Worm (Caenorhabditis elegans) whole organism, young adult: ENCODE data around the gene cdh-5.
A peak's percentile ranks its signal among the peaks of the same experiment; 100 is the strongest.

Source experiments
- B0336.3 ChIP-seq: fragments of 200-800 bp; sonication (Bioruptor generic); IDR thresholded peaks from 2 replicates; pipeline ENCODE4 v1.3.6; 2022; ENCODE audit warnings: missing genetic modification characterization, missing compliant biosample characterization
- C06A6.2 ChIP-seq: fragments of 200-800 bp; sonication (Bioruptor generic); conservative IDR thresholded peaks from 2 replicates; pipeline ENCODE4 v1.3.6; 2022; ENCODE audit warnings: missing genetic modification characterization, missing compliant biosample characterization
- F22D6.2 ChIP-seq: sonication (generic microtip); optimal IDR thresholded peaks from 2 replicates; lab custom pipeline; 2016; ENCODE audit warnings: mild to moderate bottlenecking, missing genetic modification characterization, missing compliant biosample characterization
- F23B12.7 ChIP-seq: sonication (generic microtip); optimal IDR thresholded peaks from 2 replicates; lab custom pipeline; 2017; ENCODE audit warnings: missing genetic modification characterization, mild to moderate bottlenecking, missing compliant biosample characterization, antibody characterized with exemption, moderate library complexity; ENCODE audit not compliant: insufficient read depth
- F33H1.4 ChIP-seq: fragments of 200-800 bp; sonication (Bioruptor generic); IDR thresholded peaks from 2 replicates; pipeline ENCODE4 v1.3.6; 2022; ENCODE audit warnings: missing genetic modification reagents, missing genetic modification characterization, missing compliant biosample characterization
- F49E8.2 ChIP-seq: sonication (generic microtip); optimal IDR thresholded peaks from 3 replicates; lab custom pipeline; 2017; ENCODE audit warnings: missing genetic modification characterization, mild to moderate bottlenecking, missing compliant biosample characterization, antibody characterized with exemption, moderate library complexity; ENCODE audit not compliant: insufficient read depth
- Y53G8AR.9 ChIP-seq: fragments of 200-800 bp; sonication (Bioruptor generic); conservative IDR thresholded peaks from 2 replicates; pipeline ENCODE4 v1.3.6; 2022; ENCODE audit warnings: missing genetic modification reagents, missing genetic modification characterization, missing compliant biosample characterization
- Y67H2A.10 ChIP-seq: fragments of 200-800 bp; sonication (Bioruptor generic); conservative IDR thresholded peaks from 2 replicates; pipeline ENCODE4 v1.3.6; 2022; ENCODE audit warnings: missing genetic modification reagents, missing genetic modification characterization, missing compliant biosample characterization
- Y79H2A.3 ChIP-seq: fragments of 200-800 bp; sonication (Bioruptor generic); conservative IDR thresholded peaks from 2 replicates; pipeline ENCODE4 v1.3.6; 2022; ENCODE audit warnings: missing genetic modification reagents, missing genetic modification characterization, missing compliant biosample characterization
- aptf-2 ChIP-seq: fragments of 200-800 bp; sonication (Bioruptor generic); conservative IDR thresholded peaks from 2 replicates; pipeline ENCODE4 v1.3.6; 2022; ENCODE audit warnings: missing genetic modification reagents, missing genetic modification characterization, missing compliant biosample characterization
- atf-7 ChIP-seq: sonication (generic microtip); optimal IDR thresholded peaks from 2 replicates; lab custom pipeline; 2017; ENCODE audit warnings: mild to moderate bottlenecking, missing genetic modification characterization, missing compliant biosample characterization
- attf-3 ChIP-seq: fragments of 200-800 bp; sonication (Bioruptor generic); conservative IDR thresholded peaks from 2 replicates; pipeline ENCODE4 v1.3.6; 2022; ENCODE audit warnings: missing genetic modification reagents, missing genetic modification characterization, missing compliant biosample characterization
- attf-5 ChIP-seq: fragments of 200-800 bp; sonication (Bioruptor generic); optimal IDR thresholded peaks from 2 replicates; lab custom pipeline; 2018; ENCODE audit warnings: mild to moderate bottlenecking, missing genetic modification characterization, missing compliant biosample characterization
- bed-1 ChIP-seq: fragments of 200-800 bp; sonication (Bioruptor generic); IDR thresholded peaks from 2 replicates; pipeline ENCODE4 v1.3.6; 2022; ENCODE audit warnings: missing genetic modification reagents, missing genetic modification characterization, missing compliant biosample characterization
- ccch-3 ChIP-seq: fragments of 200-800 bp; sonication (Bioruptor generic); optimal IDR thresholded peaks from 2 replicates; lab custom pipeline; 2018; ENCODE audit warnings: mild to moderate bottlenecking, missing genetic modification characterization, missing compliant biosample characterization
- cebp-1 ChIP-seq, 2 experiments: fragments of 200-800 bp in 1 of 2; sonication (Bioruptor generic) in 1 of 2; sonication (generic microtip) in 1 of 2; IDR thresholded peaks in 1 of 2; optimal IDR thresholded peaks in 1 of 2; 2 replicates each; pipeline versions ENCODE4 v1.3.6 to Lab custom; 2017 to 2022; ENCODE audit warnings: missing compliant biosample characterization in 2 of 2, missing genetic modification characterization in 2 of 2, mild to moderate bottlenecking in 1 of 2, missing genetic modification reagents in 1 of 2, moderate library complexity in 1 of 2
- ceh-100 ChIP-seq: fragments of 200-800 bp; sonication (Bioruptor generic); IDR thresholded peaks from 2 replicates; pipeline ENCODE4 v1.3.6; 2022; ENCODE audit warnings: missing genetic modification reagents, missing genetic modification characterization, missing compliant biosample characterization
- ceh-40 ChIP-seq: fragments of 200-800 bp; sonication (Bioruptor generic); IDR thresholded peaks from 2 replicates; pipeline ENCODE4 v1.3.6; 2022; ENCODE audit warnings: missing genetic modification characterization, missing compliant biosample characterization
- ceh-91 ChIP-seq: fragments of 200-800 bp; sonication (Bioruptor generic); IDR thresholded peaks from 2 replicates; pipeline ENCODE4 v1.3.6; 2022; ENCODE audit warnings: missing genetic modification reagents, missing genetic modification characterization, missing compliant biosample characterization
- chd-7 ChIP-seq: sonication (generic microtip); optimal IDR thresholded peaks from 2 replicates; lab custom pipeline; 2016; ENCODE audit warnings: mild to moderate bottlenecking, missing genetic modification characterization, moderate library complexity, missing compliant biosample characterization
- dpl-1 ChIP-seq: fragments of 150-350 bp; optimal IDR thresholded peaks from 2 replicates; lab custom pipeline; 2014; ENCODE audit warnings: missing biosample characterization, missing genetic modification reagents, missing genetic modification characterization
- egl-44 ChIP-seq: fragments of 200-800 bp; sonication (Bioruptor generic); IDR thresholded peaks from 2 replicates; pipeline ENCODE4 v1.3.6; 2022; ENCODE audit warnings: missing genetic modification reagents, missing genetic modification characterization, missing compliant biosample characterization
- ets-4 ChIP-seq: fragments of 200-800 bp; sonication (Bioruptor generic); optimal IDR thresholded peaks from 2 replicates; lab custom pipeline; 2018; ENCODE audit warnings: mild to moderate bottlenecking, missing genetic modification characterization, missing compliant biosample characterization
- gei-17 ChIP-seq: fragments of 200-800 bp; sonication (Bioruptor generic); optimal IDR thresholded peaks from 2 replicates; lab custom pipeline; 2018; ENCODE audit warnings: mild to moderate bottlenecking, missing genetic modification characterization, missing compliant biosample characterization
- hmg-1.2 ChIP-seq: fragments of 200-800 bp; sonication (Bioruptor generic); IDR thresholded peaks from 2 replicates; pipeline ENCODE4 v1.3.6; 2022; ENCODE audit warnings: missing genetic modification reagents, missing genetic modification characterization, missing compliant biosample characterization
- hmg-20 ChIP-seq: fragments of 200-800 bp; sonication (Bioruptor generic); IDR thresholded peaks from 2 replicates; pipeline ENCODE4 v1.3.6; 2022; ENCODE audit warnings: missing genetic modification reagents, missing genetic modification characterization, missing compliant biosample characterization
- let-607 ChIP-seq, 2 experiments: fragments of 200-800 bp in 1 of 2; sonication (Bioruptor generic) in 1 of 2; sonication (generic microtip) in 1 of 2; optimal IDR thresholded peaks; 2 replicates each; lab custom pipeline; 2016 to 2018; ENCODE audit warnings: mild to moderate bottlenecking in 2 of 2, missing compliant biosample characterization in 2 of 2, missing genetic modification characterization in 2 of 2, moderate library complexity in 2 of 2, missing genotype in 1 of 2
- lin-26 ChIP-seq: fragments of 200-800 bp; sonication (Bioruptor generic); IDR thresholded peaks from 2 replicates; pipeline ENCODE4 v1.3.6; 2022; ENCODE audit warnings: missing genetic modification reagents, missing genetic modification characterization, missing compliant biosample characterization
- lin-35 ChIP-seq, 3 experiments: fragments of 150-350 bp in 2 of 3; sonication (generic microtip) in 1 of 3; optimal IDR thresholded peaks; 2 replicates each; lab custom pipeline; 2014 to 2018; ENCODE audit warnings: missing biosample characterization in 3 of 3, missing genetic modification characterization in 3 of 3, missing genetic modification reagents in 3 of 3
- lin-40 ChIP-seq: sonication (generic microtip); optimal IDR thresholded peaks from 2 replicates; lab custom pipeline; 2016; ENCODE audit warnings: missing genetic modification characterization, mild to moderate bottlenecking, missing compliant biosample characterization, missing genotype, missing genetic modification reagents
- lir-1 ChIP-seq: fragments of 200-800 bp; sonication (Bioruptor generic); conservative IDR thresholded peaks from 2 replicates; pipeline ENCODE4 v1.3.6; 2022; ENCODE audit warnings: missing genetic modification reagents, missing genetic modification characterization, missing compliant biosample characterization
- lsy-27 ChIP-seq: sonication (generic microtip); optimal IDR thresholded peaks from 2 replicates; lab custom pipeline; 2017; ENCODE audit warnings: missing genetic modification characterization, mild to moderate bottlenecking, missing compliant biosample characterization, antibody characterized with exemption, missing genotype, borderline replicate concordance; ENCODE audit not compliant: insufficient read depth
- madf-3 ChIP-seq: fragments of 200-800 bp; sonication (Bioruptor generic); IDR thresholded peaks from 2 replicates; pipeline ENCODE4 v1.3.6; 2022; ENCODE audit warnings: missing genetic modification reagents, missing genetic modification characterization, missing compliant biosample characterization
- mel-28 ChIP-seq: sonication (generic microtip); optimal IDR thresholded peaks from 2 replicates; lab custom pipeline; 2016; ENCODE audit warnings: borderline replicate concordance, mild to moderate bottlenecking, missing genetic modification characterization, missing compliant biosample characterization
- nfya-2 ChIP-seq: fragments of 200-800 bp; sonication (Bioruptor generic); IDR thresholded peaks from 2 replicates; pipeline ENCODE4 v1.3.6; 2022; ENCODE audit warnings: missing genetic modification reagents, missing genetic modification characterization, missing compliant biosample characterization
- nfyb-1 ChIP-seq: fragments of 200-800 bp; sonication (Bioruptor generic); IDR thresholded peaks from 2 replicates; pipeline ENCODE4 v1.3.6; 2022; ENCODE audit warnings: missing genetic modification reagents, missing genetic modification characterization, missing compliant biosample characterization
- rcor-1 ChIP-seq: fragments of 200-800 bp; sonication (Bioruptor generic); IDR thresholded peaks from 2 replicates; pipeline ENCODE4 v1.3.6; 2022; ENCODE audit warnings: missing genetic modification reagents, missing genetic modification characterization, missing compliant biosample characterization
- snpc-1.3 ChIP-seq: sonication (generic microtip); optimal IDR thresholded peaks from 2 replicates; lab custom pipeline; 2017; ENCODE audit warnings: missing genetic modification characterization, mild to moderate bottlenecking, missing compliant biosample characterization, antibody characterized with exemption, moderate library complexity, missing genotype, missing genetic modification reagents; ENCODE audit not compliant: insufficient read depth
- snpc-4 ChIP-seq, 5 experiments: fragments of 150-350 bp in 1 of 5; sonication (generic microtip) in 4 of 5; optimal IDR thresholded peaks; 2 replicates each; lab custom pipeline; 2014 to 2018; ENCODE audit warnings: missing genetic modification characterization in 5 of 5, missing biosample characterization in 3 of 5, antibody characterized with exemption in 2 of 5, mild to moderate bottlenecking in 2 of 5, missing compliant biosample characterization in 2 of 5, missing genotype in 2 of 5, moderate library complexity in 2 of 5, missing genetic modification reagents in 1 of 5
- somi-1 ChIP-seq: fragments of 200-800 bp; sonication (Bioruptor generic); optimal IDR thresholded peaks from 2 replicates; lab custom pipeline; 2018; ENCODE audit warnings: mild to moderate bottlenecking, missing genetic modification characterization, missing compliant biosample characterization
- tbp1 ChIP-seq: fragments of 200-800 bp; sonication (Bioruptor generic); optimal IDR thresholded peaks from 2 replicates; lab custom pipeline; 2018; ENCODE audit warnings: mild to moderate bottlenecking, missing genetic modification characterization, missing compliant biosample characterization
- xnd-1 ChIP-seq: sonication (generic microtip); optimal IDR thresholded peaks from 2 replicates; lab custom pipeline; 2016; ENCODE audit warnings: missing genotype, missing genetic modification reagents, missing genetic modification characterization, missing compliant biosample characterization
- ztf-18 ChIP-seq: sonication (generic microtip); optimal IDR thresholded peaks from 2 replicates; lab custom pipeline; 2016; ENCODE audit warnings: missing genotype, mild to moderate bottlenecking, missing genetic modification characterization, missing compliant biosample characterization
- ztf-3 ChIP-seq: fragments of 200-800 bp; sonication (Bioruptor generic); optimal IDR thresholded peaks from 2 replicates; lab custom pipeline; 2018; ENCODE audit warnings: mild to moderate bottlenecking, missing genetic modification characterization, missing compliant biosample characterization

cdh-5 gene

DNA sequence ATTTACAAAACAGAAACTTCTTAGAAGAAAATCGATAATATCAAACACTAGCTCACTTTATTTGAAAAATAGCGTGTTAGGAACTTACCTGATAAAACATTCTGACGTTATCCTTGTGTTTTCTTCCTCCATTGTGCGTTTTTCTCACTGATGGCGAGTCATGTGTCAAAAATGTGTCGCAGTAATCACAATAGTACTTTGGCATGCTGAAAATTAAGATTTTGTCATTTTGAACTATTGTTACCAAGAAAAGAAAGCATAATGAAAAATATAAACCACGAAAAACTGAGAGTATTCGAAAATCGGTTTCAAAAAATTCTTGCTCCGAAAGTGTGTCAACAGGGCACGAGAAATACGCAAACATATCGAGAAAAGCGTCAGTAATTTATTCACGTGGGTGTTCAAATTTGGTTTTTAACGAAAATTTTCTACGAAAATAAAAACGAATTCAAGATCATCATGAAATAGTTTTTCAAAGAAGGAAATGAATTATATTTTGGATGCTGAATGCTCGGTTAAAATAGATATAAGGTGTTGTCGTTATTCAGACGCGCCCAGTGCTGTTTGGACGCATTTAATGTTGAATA, 19.0 kb downstream of the cdh-5 start, which contains the start of gene snrp-3 (continued):
- TF ChIP-seq ccch-3 (GFP tag; lab: Kevin White, UChicago) (no peak), C06A6.2 (GFP tag; lab: Robert Waterston, UW) (0 out of 2 replicates have a peak, but pooled peaks have one; percentile 34), ztf-18 (tag; lab: Kevin White, UChicago) (peak; percentile 96), F33H1.4 (peak; percentile 67), egl-44 (GFP tag; lab: Robert Waterston, UW) (no peak), lsy-27 (tag; lab: Kevin White, UChicago) (no peak), mel-28 (tag; lab: Kevin White, UChicago) (no peak), atf-7 (tag; lab: Kevin White, UChicago) (no peak), gei-17 (GFP tag; lab: Kevin White, UChicago) (no peak), rcor-1 (GFP tag; lab: Robert Waterston, UW) (peak; percentile 42), aptf-2 (GFP tag; lab: Robert Waterston, UW) (no peak), madf-3 (0 out of 2 replicates have a peak, but pooled peaks have one; percentile 31), ceh-40 (GFP tag; lab: Robert Waterston, UW) (no peak), lin-35 (GFP tag; optimal IDR thresholded peaks at IDR 0.05; lab: Kevin White, UChicago) (peak; percentile 49 to 94 (median 60)), ceh-91 (GFP tag; lab: Robert Waterston, UW) (no peak), B0336.3 (GFP tag; lab: Robert Waterston, UW) (0 out of 2 replicates have a peak, but pooled peaks have one; percentile 42), Y67H2A.10 (GFP tag; lab: Robert Waterston, UW) (no peak), F49E8.2 (tag; lab: Kevin White, UChicago) (peak; percentile 10), let-607 (tag; optimal IDR thresholded peaks at IDR 0.05; lab: Kevin White, UChicago) (peak in 1 of 2 experiments; percentile 12), snpc-4 (GFP tag; optimal IDR thresholded peaks at IDR 0.05; lab: Kevin White, UChicago) (peak; percentile 37), snpc-4 (tag; optimal IDR thresholded peaks at IDR 0.05; lab: Kevin White, UChicago) (peak; percentile 51 to 57 (median 55)), ztf-3 (no peak), nfyb-1 (peak; percentile 73), dpl-1 (GFP tag; lab: Kevin White, UChicago) (peak; percentile 73), nfya-2 (no peak), tbp1 (peak; percentile 21), snpc-1.3 (peak; percentile 59), hmg-1.2 (peak; percentile 37; the same call in 1 of the 2 replicates), hmg-20 (GFP tag; lab: Robert Waterston, UW) (peak; percentile 73), Y53G8AR.9 (GFP tag; lab: Robert Waterston, UW) (peak; percentile 89; the same call in 1 of the 2 replicates), cebp-1 (GFP tag; IDR thresholded peaks at IDR 0.05; lab: Robert Waterston, UW) (no peak), cebp-1 (tag; optimal IDR thresholded peaks at IDR 0.05; lab: Kevin White, UChicago) (peak; percentile 75), F23B12.7 (tag; lab: Kevin White, UChicago) (peak; percentile 2), xnd-1 (tag; lab: Kevin White, UChicago) (no peak), somi-1 (GFP tag; lab: Kevin White, UChicago) (no peak), Y79H2A.3 (0 out of 2 replicates have a peak, but pooled peaks have one; percentile 44), F22D6.2 (tag; lab: Kevin White, UChicago) (no peak), ceh-100 (GFP tag; lab: Robert Waterston, UW) (no peak), ets-4 (GFP tag; lab: Kevin White, UChicago) (no peak), chd-7 (tag; lab: Kevin White, UChicago) (peak; percentile 11), lin-40 (tag; lab: Kevin White, UChicago) (peak; percentile 81), bed-1 (GFP tag; lab: Robert Waterston, UW) (no peak), lin-26 (0 out of 2 replicates have a peak, but pooled peaks have one; percentile 6), lir-1 (GFP tag; lab: Robert Waterston, UW) (0 out of 2 replicates have a peak, but pooled peaks have one; percentile 13), attf-5 (GFP tag; lab: Kevin White, UChicago) (peak; percentile 79), attf-3 (GFP tag; lab: Robert Waterston, UW) (peak; percentile 59; the same call in 1 of the 2 replicates)
